Worm (Caenorhabditis elegans) whole organism, L4/young adult: ENCODE data around the gene sel-8.

Experiments
- W03F9.2 ChIP-seq: fragments of 150-350 bp; optimal IDR thresholded peaks from 2 replicates; lab custom pipeline; 2014; ENCODE audit warnings: missing biosample characterization, missing genetic modification characterization
- dao-5 ChIP-seq: sonication (generic microtip); optimal IDR thresholded peaks from 2 replicates; lab custom pipeline; 2016; ENCODE audit warnings: missing genotype, missing genetic modification characterization, moderate library complexity, missing compliant biosample characterization
- him-1 ChIP-seq: sonication (generic microtip); optimal IDR thresholded peaks from 2 replicates; lab custom pipeline; 2016; ENCODE audit warnings: missing genotype, missing genetic modification reagents, missing genetic modification characterization, missing compliant biosample characterization

DNA sequence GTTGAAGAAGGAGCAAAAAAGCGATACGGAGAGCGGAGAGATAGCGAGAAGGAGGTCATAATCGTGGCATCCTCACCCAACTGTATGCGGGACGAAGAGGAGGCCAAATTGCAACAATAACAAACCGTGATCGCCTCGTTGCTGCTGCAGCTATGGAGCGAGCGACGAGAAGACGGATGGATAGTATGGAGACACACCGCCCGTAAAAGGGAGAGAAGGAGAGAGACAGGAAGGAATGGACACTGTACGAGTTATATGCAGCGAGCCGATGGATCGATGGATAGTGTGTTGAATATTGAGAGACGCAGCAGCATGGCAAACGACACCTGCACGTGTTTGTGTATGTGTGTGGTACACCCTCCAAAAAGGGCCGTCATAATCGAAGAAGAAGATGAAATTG, 3.2 kb downstream of the sel-8 start:
- TF ChIP-seq him-1 (tag; lab: Kevin White, UChicago) (no peak), dao-5 (no peak), W03F9.2 (tag; lab: Kevin White, UChicago) (no peak)
